Comparison of ENCODE assay signal across 5 worm cellular contexts in the genomic region with DNA sequence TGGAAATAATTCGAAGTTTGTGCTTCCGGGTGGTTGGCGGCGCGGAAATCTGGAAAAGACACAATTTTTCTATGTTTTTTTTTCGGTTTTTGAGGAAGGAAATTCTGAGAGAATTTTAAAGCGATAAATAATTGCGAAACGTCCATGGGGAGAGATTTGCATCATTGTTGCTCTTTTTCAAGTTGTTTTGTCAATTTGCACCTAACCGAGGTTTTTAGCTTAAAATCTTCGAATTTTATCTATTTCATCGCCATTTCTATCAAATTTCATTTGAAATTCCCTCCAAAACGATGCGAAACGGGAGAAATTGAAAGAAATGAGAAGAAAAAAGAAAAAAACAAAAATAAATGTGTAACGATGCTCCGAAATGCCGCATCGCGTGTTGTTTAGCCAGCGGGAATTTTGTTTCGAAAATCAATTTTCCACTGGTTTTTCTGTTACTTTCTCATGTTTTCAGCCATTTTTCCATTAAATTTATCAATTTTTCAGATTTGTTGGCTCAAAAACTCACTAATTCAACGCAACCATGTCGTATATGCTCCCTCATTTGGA.
TF ChIP-seq lines count a peak whose summit lies in the region.

Gene nprt-1 (minus strand): TSS at position 51 of the 552 bp plus-strand sequence.
Gene dib-1 (plus strand): TSS at position 482 of the 552 bp plus-strand sequence.

TF ChIP-seq in whole organism, L1 larva, 84 proteins besides CTCF, POLR2A, EP300 and RAD21 (continued from another document and continues in another):
- TF ChIP-seq efl-1 (optimal IDR thresholded peaks at IDR 0.05; lab: Kevin White, UChicago) (peak; percentile 65 to 94), efl-1 (GFP tag; optimal IDR thresholded peaks at IDR 0.05 in 1 of 2; lab: Kevin White, UChicago) (peak; percentile 92 to 99), lsy-2 (tag; optimal IDR thresholded peaks at IDR 0.05; lab: Kevin White, UChicago) (peak; percentile 70 to 89), ceh-82 (tag; optimal IDR thresholded peaks at IDR 0.05; lab: Kevin White, UChicago) (peak; percentile 34 to 49 (median 43)), swsn-7 (tag; optimal IDR thresholded peaks at IDR 0.05; lab: Kevin White, UChicago) (peak; percentile 51), skn-1 (tag; optimal IDR thresholded peaks at IDR 0.05; lab: Kevin White, UChicago) (peak; percentile 71), nhr-47 (tag; optimal IDR thresholded peaks at IDR 0.05; lab: Kevin White, UChicago) (peak; percentile 68), C16A3.4 (tag; optimal IDR thresholded peaks at IDR 0.05; lab: Kevin White, UChicago) (peak; percentile 4), tlp-1 (tag; optimal IDR thresholded peaks at IDR 0.05; lab: Kevin White, UChicago) (no peak), mef-2 (tag; optimal IDR thresholded peaks at IDR 0.05; lab: Kevin White, UChicago) (no peak), elt-2 (tag; optimal IDR thresholded peaks at IDR 0.05; lab: Kevin White, UChicago) (no peak), ceh-90 (tag; optimal IDR thresholded peaks at IDR 0.05; lab: Kevin White, UChicago) (peak; percentile 8), blmp-1 (tag; optimal IDR thresholded peaks at IDR 0.05; lab: Kevin White, UChicago) (peak; percentile 59), egl-27 (tag; optimal IDR thresholded peaks at IDR 0.05; lab: Kevin White, UChicago) (no peak), lin-35 (GFP tag; optimal IDR thresholded peaks at IDR 0.05; lab: Kevin White, UChicago) (peak; percentile 93 to 96), fkh-8 (tag; optimal IDR thresholded peaks at IDR 0.05; lab: Kevin White, UChicago) (peak; percentile 6), nhr-90 (tag; optimal IDR thresholded peaks at IDR 0.05; lab: Kevin White, UChicago; ENCODE audit: poor library complexity) (peak; percentile 37), nhr-19 (GFP tag; conservative IDR thresholded peaks at IDR 0.05; lab: Robert Waterston, UW) (peak; percentile 54), nhr-237 (tag; optimal IDR thresholded peaks at IDR 0.05; lab: Kevin White, UChicago) (peak; percentile 27), nhr-71 (tag; optimal IDR thresholded peaks at IDR 0.05; lab: Kevin White, UChicago) (peak; percentile 76), ama-1 (optimal IDR thresholded peaks at IDR 0.05; lab: Kevin White, UChicago) (no peak), tbx-2 (tag; optimal IDR thresholded peaks at IDR 0.05; lab: Kevin White, UChicago) (peak; percentile 57), lin-14 (GFP tag; optimal IDR thresholded peaks at IDR 0.05; lab: Kevin White, UChicago) (peak; percentile 56), snpc-4 (tag; optimal IDR thresholded peaks at IDR 0.05; lab: Kevin White, UChicago) (peak; percentile 25)

TF ChIP-seq in whole organism, L2 larva, 48 proteins besides CTCF, POLR2A, EP300 and RAD21 (continued from another document and continues in another):
- TF ChIP-seq nhr-12 (tag; optimal IDR thresholded peaks at IDR 0.05; lab: Kevin White, UChicago) (no peak), zag-1 (tag; optimal IDR thresholded peaks at IDR 0.05; lab: Kevin White, UChicago) (no peak), unc-62 (GFP tag; optimal IDR thresholded peaks at IDR 0.05; lab: Kevin White, UChicago) (no peak), lin-11 (tag; optimal IDR thresholded peaks at IDR 0.05; lab: Kevin White, UChicago) (no peak), ztf-1 (GFP tag; conservative IDR thresholded peaks at IDR 0.05; lab: Robert Waterston, UW) (no peak), nhr-25 (tag; optimal IDR thresholded peaks at IDR 0.05; lab: Kevin White, UChicago) (peak; percentile 35), nhr-237 (tag; optimal IDR thresholded peaks at IDR 0.05; lab: Kevin White, UChicago) (no peak), unc-55 (GFP tag; optimal IDR thresholded peaks at IDR 0.05; lab: Kevin White, UChicago) (peak; percentile 87), fos-1 (tag; optimal IDR thresholded peaks at IDR 0.05; lab: Kevin White, UChicago) (peak; percentile 3), ZK546.5 (tag; optimal IDR thresholded peaks at IDR 0.05; lab: Kevin White, UChicago) (no peak), mab-5 (tag; optimal IDR thresholded peaks at IDR 0.05; lab: Kevin White, UChicago) (no peak), peb-1 (tag; optimal IDR thresholded peaks at IDR 0.05; lab: Kevin White, UChicago) (no peak), lin-13 (GFP tag; optimal IDR thresholded peaks at IDR 0.05; lab: Kevin White, UChicago) (peak; percentile 73), lsy-2 (tag; optimal IDR thresholded peaks at IDR 0.05; lab: Kevin White, UChicago) (peak; percentile 52 to 79), elt-3 (tag; optimal IDR thresholded peaks at IDR 0.05; lab: Kevin White, UChicago) (no peak), unc-39 (tag; optimal IDR thresholded peaks at IDR 0.05; lab: Kevin White, UChicago) (no peak), nhr-21 (tag; optimal IDR thresholded peaks at IDR 0.05; lab: Kevin White, UChicago) (peak; percentile 7), elt-1 (tag; optimal IDR thresholded peaks at IDR 0.05; lab: Kevin White, UChicago) (no peak), nhr-6 (tag; optimal IDR thresholded peaks at IDR 0.05; lab: Kevin White, UChicago) (peak; percentile 12), mdl-1 (tag; optimal IDR thresholded peaks at IDR 0.05; lab: Kevin White, UChicago) (no peak), dmd-4 (tag; optimal IDR thresholded peaks at IDR 0.05; lab: Kevin White, UChicago) (no peak), mbf-1 (tag; optimal IDR thresholded peaks at IDR 0.05; lab: Kevin White, UChicago) (no peak), ceh-16 (tag; optimal IDR thresholded peaks at IDR 0.05; lab: Kevin White, UChicago) (no peak), gmeb-1 (tag; optimal IDR thresholded peaks at IDR 0.05; lab: Kevin White, UChicago) (peak; percentile 86), sem-4 (tag; optimal IDR thresholded peaks at IDR 0.05; lab: Kevin White, UChicago) (no peak), ztf-4 (tag; optimal IDR thresholded peaks at IDR 0.05; lab: Kevin White, UChicago) (no peak)

TF ChIP-seq in whole organism, L3 larva, 47 proteins besides CTCF, POLR2A, EP300 and RAD21 (continued from another document):
- TF ChIP-seq hmg-11 (tag; optimal IDR thresholded peaks at IDR 0.05; lab: Kevin White, UChicago): peak; percentile 59
- TF ChIP-seq egl-5 (tag; optimal IDR thresholded peaks at IDR 0.05; lab: Kevin White, UChicago): peak; percentile 63
- TF ChIP-seq lin-39 (tag; optimal IDR thresholded peaks at IDR 0.05; lab: Kevin White, UChicago): peak; percentile 25
- no peak for TF ChIP-seq nhr-12 (tag; optimal IDR thresholded peaks at IDR 0.05; lab: Kevin White, UChicago)
- no peak for TF ChIP-seq pqm-1 (tag; optimal IDR thresholded peaks at IDR 0.05; lab: Kevin White, UChicago)
- TF ChIP-seq nfya-1 (tag; optimal IDR thresholded peaks at IDR 0.05; lab: Kevin White, UChicago; ENCODE audit: insufficient read depth): peak; percentile 73
- TF ChIP-seq ceh-28 (tag; optimal IDR thresholded peaks at IDR 0.05; lab: Kevin White, UChicago): no peak
- no peak for TF ChIP-seq nhr-11 (tag; optimal IDR thresholded peaks at IDR 0.05; lab: Kevin White, UChicago)

TF ChIP-seq in whole organism, L4 larva, 104 proteins besides CTCF, POLR2A, EP300 and RAD21 (continued from another document):
- peak in 1 of 2 experiments; percentile 72 for TF ChIP-seq lsy-2 (tag; optimal IDR thresholded peaks at IDR 0.05; lab: Kevin White, UChicago)
- peak; percentile 24 for TF ChIP-seq mep-1 (tag; optimal IDR thresholded peaks at IDR 0.05; lab: Kevin White, UChicago)
- TF ChIP-seq daf-16 (GFP tag; optimal IDR thresholded peaks at IDR 0.05; lab: Kevin White, UChicago): no peak
- peak; percentile 6 for TF ChIP-seq daf-16 (tag; optimal IDR thresholded peaks at IDR 0.05; lab: Kevin White, UChicago)
- TF ChIP-seq dpl-1 (GFP tag; optimal IDR thresholded peaks at IDR 0.05; lab: Kevin White, UChicago): peak; percentile 83

TF ChIP-seq in whole organism, young adult, 124 proteins besides CTCF, POLR2A, EP300 and RAD21 (continued from another document):
- TF ChIP-seq ceh-79 (tag; optimal IDR thresholded peaks at IDR 0.05; lab: Kevin White, UChicago) (no peak), Y79H2A.3 (GFP tag; conservative IDR thresholded peaks at IDR 0.05; lab: Robert Waterston, UW) (no peak), nhr-120 (GFP tag; IDR thresholded peaks at IDR 0.05; lab: Robert Waterston, UW) (no peak), tbx-9 (tag; optimal IDR thresholded peaks at IDR 0.05; lab: Kevin White, UChicago; ENCODE audit: borderline replicate concordance) (no peak), ztf-22 (GFP tag; optimal IDR thresholded peaks at IDR 0.05; lab: Kevin White, UChicago) (no peak), lin-35 (GFP tag; optimal IDR thresholded peaks at IDR 0.05; lab: Kevin White, UChicago) (peak in 1 of 3 experiments; percentile 88), F33H1.4 (GFP tag; IDR thresholded peaks at IDR 0.05; lab: Robert Waterston, UW) (no peak), lin-54 (GFP tag; optimal IDR thresholded peaks at IDR 0.05; lab: Kevin White, UChicago) (peak; percentile 54), ceh-91 (GFP tag; IDR thresholded peaks at IDR 0.05; lab: Robert Waterston, UW) (no peak), ets-4 (GFP tag; optimal IDR thresholded peaks at IDR 0.05; lab: Kevin White, UChicago) (no peak), F23B12.7 (tag; optimal IDR thresholded peaks at IDR 0.05; lab: Kevin White, UChicago; ENCODE audit: insufficient read depth) (no peak)
